Fruit fly (Drosophila melanogaster) whole organism, prepupa: ENCODE data around the gene CG6834.

Experiments used
- Blimp-1 ChIP-seq: fragments of 200-800 bp; sonication (Bioruptor generic); optimal IDR thresholded peaks from 3 replicates; lab custom pipeline; 2017; ENCODE audit warnings: missing biosample characterization, missing genetic modification characterization, mild to moderate bottlenecking, moderate library complexity, missing genetic modification reagents
- CG10631 ChIP-seq: fragments of 200-800 bp; sonication (Bioruptor generic); optimal IDR thresholded peaks from 2 replicates; lab custom pipeline; 2016; ENCODE audit warnings: missing biosample characterization, missing genetic modification characterization
- CG10669 ChIP-seq: fragments of 200-800 bp; sonication (Bioruptor generic); optimal IDR thresholded peaks from 3 replicates; lab custom pipeline; 2018; ENCODE audit warnings: missing biosample characterization, mild to moderate bottlenecking, missing genetic modification characterization, moderate library complexity
- CG11762 ChIP-seq: fragments of 200-800 bp; sonication (Bioruptor generic); optimal IDR thresholded peaks from 3 replicates; lab custom pipeline; 2016; ENCODE audit warnings: missing biosample characterization, missing genetic modification characterization; ENCODE audit not compliant: insufficient read depth
- CG11902 ChIP-seq: fragments of 200-800 bp; sonication (Bioruptor generic); optimal IDR thresholded peaks from 3 replicates; lab custom pipeline; 2016; ENCODE audit warnings: missing biosample characterization, missing genetic modification characterization
- CG3032 ChIP-seq: fragments of 200-800 bp; optimal IDR thresholded peaks from 2 replicates; lab custom pipeline; 2019; ENCODE audit warnings: missing biosample characterization, mild to moderate bottlenecking, missing genetic modification characterization, moderate library complexity
- CG31627 ChIP-seq: fragments of 200-800 bp; sonication (Bioruptor generic); optimal IDR thresholded peaks from 3 replicates; lab custom pipeline; 2016; ENCODE audit warnings: missing biosample characterization, missing genetic modification characterization
- CG34406 ChIP-seq: fragments of 200-800 bp; sonication (Bioruptor generic); optimal IDR thresholded peaks from 3 replicates; lab custom pipeline; 2016; ENCODE audit warnings: missing biosample characterization, missing genetic modification characterization
- CG3919 ChIP-seq: fragments of 200-800 bp; sonication (Bioruptor generic); optimal IDR thresholded peaks from 3 replicates; lab custom pipeline; 2016; ENCODE audit warnings: missing biosample characterization, missing genetic modification characterization
- CG6163 ChIP-seq: fragments of 200-800 bp; sonication (Bioruptor generic); IDR thresholded peaks from 3 replicates; pipeline ENCODE4 v1.3.6; 2022; ENCODE audit warnings: missing biosample characterization, missing genetic modification characterization
- CG6808 ChIP-seq: fragments of 200-800 bp; sonication (Bioruptor generic); optimal IDR thresholded peaks from 3 replicates; lab custom pipeline; 2017; ENCODE audit warnings: missing biosample characterization, missing genetic modification characterization, mild to moderate bottlenecking, moderate library complexity, missing genetic modification reagents
- CG7368 ChIP-seq: fragments of 200-800 bp; sonication (Bioruptor generic); optimal IDR thresholded peaks from 3 replicates; lab custom pipeline; 2016; ENCODE audit warnings: missing biosample characterization, missing genetic modification characterization
- CG8632 ChIP-seq: fragments of 200-800 bp; sonication (Bioruptor generic); optimal IDR thresholded peaks from 3 replicates; lab custom pipeline; 2016; ENCODE audit warnings: missing biosample characterization, missing genetic modification characterization
- Eip75B ChIP-seq: fragments of 200-800 bp; sonication (Bioruptor generic); optimal IDR thresholded peaks from 3 replicates; lab custom pipeline; 2016; ENCODE audit warnings: missing biosample characterization, missing genetic modification characterization
- Eip93F ChIP-seq: fragments of 200-800 bp; sonication (Bioruptor generic); optimal IDR thresholded peaks from 2 replicates; lab custom pipeline; 2016; ENCODE audit warnings: missing biosample characterization, mild to moderate bottlenecking, missing genetic modification characterization
- Gug ChIP-seq: fragments of 200-800 bp; sonication (Bioruptor generic); IDR thresholded peaks from 2 replicates; pipeline ENCODE4 v1.3.6; 2022; ENCODE audit warnings: missing biosample characterization, missing genetic modification characterization
- Hr4 ChIP-seq: fragments of 200-800 bp; sonication (Bioruptor generic); optimal IDR thresholded peaks from 3 replicates; lab custom pipeline; 2016; ENCODE audit warnings: missing biosample characterization, missing genetic modification characterization
- Lpt ChIP-seq: fragments of 200-800 bp; sonication (Bioruptor generic); optimal IDR thresholded peaks from 3 replicates; lab custom pipeline; 2016; ENCODE audit warnings: missing biosample characterization, missing genetic modification characterization
- Met ChIP-seq: fragments of 200-800 bp; sonication (Bioruptor generic); optimal IDR thresholded peaks from 3 replicates; lab custom pipeline; 2016; ENCODE audit warnings: missing biosample characterization, missing genetic modification characterization
- OdsH ChIP-seq: fragments of 200-800 bp; sonication (Bioruptor generic); optimal IDR thresholded peaks from 3 replicates; lab custom pipeline; 2016; ENCODE audit warnings: missing biosample characterization, missing genetic modification characterization
- Smox ChIP-seq: fragments of 200-800 bp; sonication (Bioruptor generic); optimal IDR thresholded peaks from 3 replicates; lab custom pipeline; 2016; ENCODE audit warnings: missing biosample characterization, missing genetic modification characterization
- Sox102F ChIP-seq: fragments of 200-800 bp; sonication (Bioruptor generic); optimal IDR thresholded peaks from 2 replicates; lab custom pipeline; 2016; ENCODE audit warnings: missing biosample characterization, mild to moderate bottlenecking, missing genetic modification characterization
- Sox15 ChIP-seq: fragments of 200-800 bp; sonication (Bioruptor generic); optimal IDR thresholded peaks from 3 replicates; lab custom pipeline; 2016; ENCODE audit warnings: missing biosample characterization, missing genetic modification characterization
- achi ChIP-seq: fragments of 200-800 bp; sonication (Bioruptor generic); optimal IDR thresholded peaks from 3 replicates; lab custom pipeline; 2016; ENCODE audit warnings: missing biosample characterization, missing genetic modification characterization
- acj6 ChIP-seq: fragments of 200-800 bp; sonication (Bioruptor generic); optimal IDR thresholded peaks from 3 replicates; lab custom pipeline; 2016; ENCODE audit warnings: missing biosample characterization, missing genetic modification characterization
- dac ChIP-seq: fragments of 200-800 bp; sonication (Bioruptor generic); optimal IDR thresholded peaks from 2 replicates; lab custom pipeline; 2017; ENCODE audit warnings: missing biosample characterization, mild to moderate bottlenecking, missing genetic modification characterization
- eg ChIP-seq: fragments of 200-800 bp; sonication (Bioruptor generic); IDR thresholded peaks from 3 replicates; pipeline ENCODE4 v1.3.6; 2022; ENCODE audit warnings: missing biosample characterization, missing genetic modification characterization
- esn ChIP-seq: fragments of 200-800 bp; sonication (Bioruptor generic); optimal IDR thresholded peaks from 2 replicates; lab custom pipeline; 2016; ENCODE audit warnings: missing biosample characterization, mild to moderate bottlenecking, missing genetic modification characterization, moderate library complexity
- fd59A ChIP-seq: fragments of 200-800 bp; sonication (Bioruptor generic); optimal IDR thresholded peaks from 2 replicates; lab custom pipeline; 2017; ENCODE audit warnings: missing biosample characterization, mild to moderate bottlenecking, missing genetic modification characterization, missing genetic modification reagents
- fkh ChIP-seq: fragments of 200-800 bp; sonication (Bioruptor generic); optimal IDR thresholded peaks from 3 replicates; lab custom pipeline; 2017; ENCODE audit warnings: missing biosample characterization, mild to moderate bottlenecking, missing genetic modification characterization, moderate library complexity
- lz ChIP-seq: fragments of 200-800 bp; sonication (Bioruptor generic); optimal IDR thresholded peaks from 3 replicates; lab custom pipeline; 2016; ENCODE audit warnings: missing biosample characterization, missing genetic modification characterization
- pdm3 ChIP-seq: fragments of 200-800 bp; sonication (Bioruptor generic); optimal IDR thresholded peaks from 3 replicates; lab custom pipeline; 2016; ENCODE audit warnings: missing biosample characterization, missing genetic modification characterization
- spab ChIP-seq: fragments of 200-800 bp; sonication (Bioruptor generic); optimal IDR thresholded peaks from 2 replicates; lab custom pipeline; 2017; ENCODE audit warnings: missing biosample characterization, mild to moderate bottlenecking, missing genetic modification characterization, missing genetic modification reagents
- ss ChIP-seq, 2 experiments: fragments of 200-800 bp; sonication (Bioruptor generic); optimal IDR thresholded peaks; 2 replicates in 1 of 2; 3 replicates in 1 of 2; lab custom pipeline; 2017 to 2018; ENCODE audit warnings: mild to moderate bottlenecking in 2 of 2, missing biosample characterization in 2 of 2, missing genetic modification characterization in 2 of 2, moderate library complexity in 1 of 2
- svp ChIP-seq: fragments of 200-800 bp; sonication (Bioruptor generic); peaks from one replicate; lab custom pipeline; 2016; ENCODE audit warnings: missing biosample characterization, missing genetic modification characterization
- topi ChIP-seq: fragments of 200-800 bp; sonication (Bioruptor generic); optimal IDR thresholded peaks from 3 replicates; lab custom pipeline; 2016; ENCODE audit warnings: missing biosample characterization, missing genetic modification characterization
- vri ChIP-seq: fragments of 200-800 bp; sonication (Bioruptor generic); optimal IDR thresholded peaks from 3 replicates; lab custom pipeline; 2016; ENCODE audit warnings: missing biosample characterization, mild to moderate bottlenecking, missing genetic modification characterization

The CG6834 gene

DNA sequence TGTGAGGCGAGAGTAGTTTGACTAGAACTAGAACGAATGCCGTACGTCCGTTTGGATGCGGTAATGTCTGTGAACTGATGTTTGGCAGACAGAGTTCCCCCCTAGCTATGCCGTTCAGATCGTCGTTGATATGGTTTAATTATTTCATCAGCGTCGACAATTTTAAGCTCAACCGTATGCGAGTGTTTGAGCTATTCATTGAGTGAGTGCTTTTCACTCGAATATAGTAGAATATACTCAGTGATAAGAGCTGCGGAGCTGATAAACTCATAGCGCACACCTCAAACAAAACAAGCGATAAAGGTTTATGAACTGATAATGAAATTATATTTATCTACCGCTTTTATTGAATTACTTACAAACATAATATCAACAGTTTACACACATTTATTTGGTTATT is at the start of gene CG6834:
TSS of gene CG6834 (minus strand) at position 79 of the 400 bp plus-strand sequence.
- no peak for TF ChIP-seq Met (GFP tag; lab: Kevin White, UChicago)
- TF ChIP-seq CG3919 (GFP tag; lab: Kevin White, UChicago), result no peak
- peak; percentile 64 for TF ChIP-seq vri
- no peak for TF ChIP-seq Eip75B (GFP tag; lab: Kevin White, UChicago)
- no peak for TF ChIP-seq CG7368 (GFP tag; lab: Kevin White, UChicago)
- no peak for TF ChIP-seq esn (GFP tag; lab: Kevin White, UChicago)
- no peak for TF ChIP-seq topi (GFP tag; lab: Kevin White, UChicago)
- no peak for TF ChIP-seq fd59A
- no peak for TF ChIP-seq Eip93F (GFP tag; lab: Kevin White, UChicago)
- no peak for TF ChIP-seq CG10669 (GFP tag; lab: Kevin White, UChicago)
- peak; percentile 71 for TF ChIP-seq svp (GFP tag; lab: Kevin White, UChicago)
- peak; percentile 49 for TF ChIP-seq fkh
- no peak for TF ChIP-seq CG10631 (GFP tag; lab: Kevin White, UChicago)

DNA sequence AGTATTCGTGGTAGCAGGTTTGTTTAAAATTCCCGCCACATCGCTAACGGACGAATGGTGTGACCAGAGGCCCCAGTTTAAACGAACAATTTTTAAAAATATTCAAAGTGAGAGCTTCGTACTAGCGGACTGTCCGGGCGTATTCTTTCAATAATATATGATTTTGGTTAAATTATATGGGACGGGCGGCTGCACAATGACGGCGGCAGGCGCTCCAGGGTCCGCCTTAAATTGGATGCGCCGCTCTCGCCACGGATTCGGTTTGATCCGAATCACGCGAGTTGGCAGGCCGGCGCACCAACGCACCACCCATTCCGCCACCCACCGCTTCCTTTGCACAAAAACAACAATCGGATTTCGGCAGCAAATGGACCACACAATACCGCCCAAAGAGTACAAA is 47.4 kb upstream of the CG6834 start, which contains the start of gene CG14721:
TSS of gene CG14721 (plus strand) at position 111 of the 400 bp plus-strand sequence.
- TF ChIP-seq Gug (GFP tag; lab: Robert Waterston, UW) (no peak), CG31627 (GFP tag; lab: Kevin White, UChicago) (peak; percentile 41), CG3032 (peak; percentile 33)

dm6 chr3R:11721593-11721992 is 33.7 kb upstream of the CG6834 start, which contains the start of gene CG12594:
Gene CG12594, plus strand, starts transcription at chr3R:11721734.
- TF ChIP-seq CG3032, result no peak
- no peak for TF ChIP-seq Eip93F (GFP tag; lab: Kevin White, UChicago)
- no peak for TF ChIP-seq CG8632 (GFP tag; lab: Kevin White, UChicago)
- no peak for TF ChIP-seq OdsH (GFP tag; lab: Kevin White, UChicago)
- no peak for TF ChIP-seq spab (GFP tag; lab: Kevin White, UChicago)
- TF ChIP-seq CG6163 (GFP tag; lab: Robert Waterston, UW), result no peak

DNA sequence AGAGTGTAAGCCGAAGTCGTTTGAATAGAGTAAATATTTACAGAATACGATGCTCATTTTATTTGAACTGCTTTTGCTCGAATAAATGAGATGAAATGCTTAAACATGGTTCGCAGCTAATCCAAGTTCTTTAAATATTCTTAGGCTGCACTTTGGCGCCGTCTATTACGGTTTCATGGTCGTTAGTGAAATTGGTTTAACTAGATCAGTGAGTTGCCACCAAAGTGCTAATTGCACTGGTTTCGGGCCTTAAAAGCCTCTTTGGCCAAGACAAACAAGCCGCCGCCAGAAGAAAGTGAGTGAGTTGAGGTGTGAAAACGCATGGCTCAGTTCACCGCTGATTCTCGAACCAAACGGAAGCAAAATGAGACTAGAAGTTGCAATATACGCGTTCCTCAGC is 23.4 kb upstream of the CG6834 start, which contains the start of gene CG14720:
TSS of gene CG14720 (plus strand) at position 301 of the 400 bp plus-strand sequence.
- TF ChIP-seq vri, result no peak
- TF ChIP-seq Sox102F (GFP tag; lab: Kevin White, UChicago), result no peak
- peak; percentile 43 for TF ChIP-seq svp (GFP tag; lab: Kevin White, UChicago)
- no peak for TF ChIP-seq achi (GFP tag; lab: Kevin White, UChicago)

- TF ChIP-seq Hr4 (GFP tag; lab: Kevin White, UChicago), result no peak
- no peak for TF ChIP-seq achi (GFP tag; lab: Kevin White, UChicago)
- no peak for TF ChIP-seq ss (GFP tag; optimal IDR thresholded peaks at IDR 0.05; lab: Kevin White, UChicago)
- no peak for TF ChIP-seq acj6
- TF ChIP-seq CG8632 (GFP tag; lab: Kevin White, UChicago), result no peak
- no peak for TF ChIP-seq CG6808 (GFP tag; lab: Kevin White, UChicago)
- no peak for TF ChIP-seq fd59A
- no peak for TF ChIP-seq CG3919 (GFP tag; lab: Kevin White, UChicago)
- no peak for TF ChIP-seq Lpt (GFP tag; lab: Kevin White, UChicago)
- TF ChIP-seq Blimp-1 (GFP tag; lab: Kevin White, UChicago), result no peak
- no peak for TF ChIP-seq Sox15 (GFP tag; lab: Kevin White, UChicago)
- TF ChIP-seq Gug (GFP tag; lab: Robert Waterston, UW), result no peak
- TF ChIP-seq pdm3 (GFP tag; lab: Kevin White, UChicago), result no peak
These were observed 15.8 kb upstream of the CG6834 start, which contains the start of gene I-t for dm6 chr3R:11703730-11704129. Gene I-t, plus strand, starts transcription at chr3R:11704030.

- TF ChIP-seq dac (GFP tag; lab: Kevin White, UChicago) (no peak), topi (GFP tag; lab: Kevin White, UChicago) (no peak), CG11902 (GFP tag; lab: Kevin White, UChicago) (no peak), CG6163 (GFP tag; lab: Robert Waterston, UW) (no peak), Gug (GFP tag; lab: Robert Waterston, UW) (no peak), Eip75B (GFP tag; lab: Kevin White, UChicago) (no peak), vri (no peak), CG11762 (no peak), Sox102F (GFP tag; lab: Kevin White, UChicago) (no peak), CG10669 (GFP tag; lab: Kevin White, UChicago) (no peak), eg (GFP tag; lab: Robert Waterston, UW) (no peak), lz (GFP tag; lab: Kevin White, UChicago) (no peak), CG8632 (GFP tag; lab: Kevin White, UChicago) (no peak), CG34406 (GFP tag; lab: Kevin White, UChicago) (no peak), Smox (no peak)
These were observed 12.4 kb upstream of the CG6834 start, which contains the start of gene CG14718 for dm6 chr3R:11700314-11700713. Gene CG14718, plus strand, starts transcription at chr3R:11700614.
